Fruit fly (Drosophila melanogaster): ENCODE data around the gene Try29F.

Gene Try29F

DNA sequence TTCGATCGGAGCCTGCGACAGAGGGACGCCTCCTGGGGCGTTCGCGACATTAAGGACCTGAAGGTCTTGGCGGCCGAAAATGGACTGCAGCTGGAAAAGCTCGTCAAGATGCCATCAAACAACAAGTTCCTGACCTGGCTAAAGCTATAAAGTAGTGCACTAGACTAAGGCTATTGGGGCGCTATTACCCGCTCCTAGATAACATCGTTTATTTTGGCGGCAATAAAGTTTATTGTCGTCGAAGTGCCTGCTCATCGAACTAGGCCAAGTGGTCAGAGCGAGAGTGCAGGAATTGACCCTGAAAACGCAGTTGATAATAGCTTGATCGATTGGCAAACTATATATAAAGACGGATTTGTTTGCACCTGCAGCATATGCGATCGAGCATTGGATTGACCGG, at the start of gene Try29F:
Gene Try29F (plus strand): TSS at position 301 of the 400 bp plus-strand sequence.
- TF ChIP-seq CG6854 (GFP tag; optimal IDR thresholded peaks at IDR 0.05), result no peak
- no peak for TF ChIP-seq CG10669 (GFP tag; optimal IDR thresholded peaks at IDR 0.05)
- no peak for TF ChIP-seq Ets96B (tag; optimal IDR thresholded peaks at IDR 0.05)
- no peak for TF ChIP-seq CG11762 (GFP tag; optimal IDR thresholded peaks at IDR 0.05; ENCODE audit: insufficient read depth)
- TF ChIP-seq Gug (GFP tag; IDR thresholded peaks at IDR 0.05), result no peak
- no peak for TF ChIP-seq CG8319 (GFP tag; optimal IDR thresholded peaks at IDR 0.05)
- TF ChIP-seq cyc (GFP tag; optimal IDR thresholded peaks at IDR 0.05), result no peak
- no peak for TF ChIP-seq Hr39 (GFP tag; optimal IDR thresholded peaks at IDR 0.05)
- no peak for TF ChIP-seq CG6808 (GFP tag; optimal IDR thresholded peaks at IDR 0.05)
- TF ChIP-seq CG31627 (GFP tag; optimal IDR thresholded peaks at IDR 0.05), result no peak
- TF ChIP-seq Met (GFP tag; optimal IDR thresholded peaks at IDR 0.05), result no peak
- no peak for TF ChIP-seq CG4318 (GFP tag; optimal IDR thresholded peaks at IDR 0.05)
- no peak for TF ChIP-seq Lpt (GFP tag; optimal IDR thresholded peaks at IDR 0.05)
- no peak for TF ChIP-seq CG32006 (GFP tag; optimal IDR thresholded peaks at IDR 0.05)
- TF ChIP-seq CG9139 (GFP tag; optimal IDR thresholded peaks at IDR 0.05), result no peak
- TF ChIP-seq Blimp-1 (GFP tag; optimal IDR thresholded peaks at IDR 0.05), result no peak
- no peak for TF ChIP-seq fkh (GFP tag; optimal IDR thresholded peaks at IDR 0.05)

DNA sequence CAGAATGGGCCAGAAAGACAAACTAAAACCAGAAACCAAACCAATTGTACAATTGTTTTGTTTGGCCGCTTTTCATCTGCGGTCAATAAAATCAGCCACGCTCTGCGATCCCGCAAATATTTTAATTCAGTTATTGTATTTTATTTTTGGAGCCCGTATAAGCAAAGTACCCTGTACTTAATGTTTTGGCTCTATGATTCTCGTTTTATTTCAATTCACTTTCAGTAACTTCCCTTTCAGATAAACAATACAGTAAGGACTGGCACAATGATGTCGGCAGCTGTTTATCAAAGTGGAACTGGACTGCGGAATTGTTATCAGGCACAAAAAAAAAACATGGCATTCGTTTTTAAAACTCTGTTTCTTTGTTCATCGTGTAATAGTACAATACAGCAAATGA, 49.7 kb upstream of the Try29F start:
- TF ChIP-seq Sox15 (GFP tag; optimal IDR thresholded peaks at IDR 0.05) (no peak), svp (GFP tag) (peak; percentile 68), vri (GFP tag; optimal IDR thresholded peaks at IDR 0.05) (peak; percentile 26), Sox14 (GFP tag; optimal IDR thresholded peaks at IDR 0.05) (peak; percentile 10), acj6 (GFP tag; optimal IDR thresholded peaks at IDR 0.05) (no peak), fkh (GFP tag; optimal IDR thresholded peaks at IDR 0.05) (no peak)

DNA sequence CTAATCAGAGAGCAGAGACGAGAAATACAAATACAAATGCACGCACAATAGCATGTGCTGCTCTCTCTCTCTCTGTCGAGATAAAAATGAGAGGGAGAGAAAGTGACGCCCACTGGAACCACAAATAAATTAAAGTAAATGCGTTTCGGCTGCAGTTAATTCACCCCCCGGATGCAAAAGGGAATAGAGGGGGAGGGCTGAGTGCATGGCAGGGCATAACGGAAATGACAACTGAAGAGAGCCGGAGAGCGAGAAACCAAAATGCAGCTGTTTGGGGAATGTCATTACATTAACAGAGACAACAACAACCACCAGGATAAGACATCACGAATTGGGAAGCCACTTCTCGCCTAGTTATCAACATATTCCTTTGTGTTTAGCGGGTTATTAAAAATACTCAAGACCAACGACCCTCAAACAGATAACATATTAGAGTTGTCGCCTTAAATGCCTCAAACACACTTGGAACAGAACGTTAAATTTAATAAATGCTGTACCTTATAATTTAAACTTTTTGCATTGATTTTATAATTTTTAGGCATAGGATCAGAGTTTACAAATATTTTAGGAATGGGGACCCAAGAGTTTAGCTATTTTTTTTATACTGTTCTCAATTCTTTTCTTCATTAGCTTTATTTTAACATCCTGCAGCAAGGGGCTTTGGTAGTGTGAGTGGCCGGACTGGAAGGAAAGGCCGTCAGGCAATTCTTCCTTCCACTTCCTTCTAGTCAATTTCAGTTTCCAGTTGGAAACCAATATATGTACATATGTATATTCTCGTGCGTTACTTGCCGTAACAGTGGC, 48.2 kb upstream of the Try29F start:
- TF ChIP-seq CG10631 (GFP tag; optimal IDR thresholded peaks at IDR 0.05) (peak; percentile 69), Eip78C (GFP tag) (peak; percentile 84), Lpt (GFP tag; optimal IDR thresholded peaks at IDR 0.05) (no peak), CG11294 (GFP tag; IDR thresholded peaks at IDR 0.05) (no peak), Sox102F (GFP tag; optimal IDR thresholded peaks at IDR 0.05) (peak; percentile 70), achi (GFP tag; optimal IDR thresholded peaks at IDR 0.05) (peak; percentile 63), CG3032 (tag; optimal IDR thresholded peaks at IDR 0.05) (peak; percentile 64), fkh (GFP tag; optimal IDR thresholded peaks at IDR 0.05) (no peak), Hr39 (GFP tag; optimal IDR thresholded peaks at IDR 0.05) (peak; percentile 80), net (GFP tag; optimal IDR thresholded peaks at IDR 0.05) (peak; percentile 51), acj6 (GFP tag; optimal IDR thresholded peaks at IDR 0.05) (peak; percentile 78), Hr38 (GFP tag; optimal IDR thresholded peaks at IDR 0.05) (no peak), lz (GFP tag; optimal IDR thresholded peaks at IDR 0.05) (peak; percentile 83), ss (GFP tag; optimal IDR thresholded peaks at IDR 0.05) (peak; percentile 50 to 58), CG7368 (GFP tag; optimal IDR thresholded peaks at IDR 0.05) (peak; percentile 28), Blimp-1 (GFP tag; optimal IDR thresholded peaks at IDR 0.05) (peak; percentile 85), dsx (GFP tag; optimal IDR thresholded peaks at IDR 0.05; ENCODE audit: poor library complexity, severe bottlenecking) (peak; percentile 21), fd59A (GFP tag; optimal IDR thresholded peaks at IDR 0.05) (peak; percentile 72), fd85E (GFP tag; optimal IDR thresholded peaks at IDR 0.05) (no peak), CG8119 (GFP tag; IDR thresholded peaks at IDR 0.05) (no peak), CG9139 (GFP tag; optimal IDR thresholded peaks at IDR 0.05) (peak; percentile 32), CG31627 (GFP tag; optimal IDR thresholded peaks at IDR 0.05) (peak; percentile 79), pdm3 (GFP tag; optimal IDR thresholded peaks at IDR 0.05) (peak; percentile 57), CG8319 (GFP tag; optimal IDR thresholded peaks at IDR 0.05) (peak; percentile 19), eg (GFP tag; IDR thresholded peaks at IDR 0.05) (no peak), CG11902 (GFP tag; optimal IDR thresholded peaks at IDR 0.05) (peak; percentile 68), salr (GFP tag; optimal IDR thresholded peaks at IDR 0.05) (peak; percentile 41 to 68), Eip93F (GFP tag; optimal IDR thresholded peaks at IDR 0.05) (peak; percentile 75), CG34406 (GFP tag; optimal IDR thresholded peaks at IDR 0.05) (peak; percentile 72), Met (GFP tag; optimal IDR thresholded peaks at IDR 0.05) (peak; percentile 86), dac (GFP tag; optimal IDR thresholded peaks at IDR 0.05) (no peak), CG6854 (GFP tag; optimal IDR thresholded peaks at IDR 0.05) (peak; percentile 78), cyc (GFP tag; optimal IDR thresholded peaks at IDR 0.05) (peak; percentile 74), CG8632 (GFP tag; optimal IDR thresholded peaks at IDR 0.05) (peak; percentile 38), CG4318 (GFP tag; optimal IDR thresholded peaks at IDR 0.05) (peak; percentile 39), CG10669 (GFP tag; optimal IDR thresholded peaks at IDR 0.05) (peak; percentile 58)
